Fruit fly (Drosophila melanogaster) whole organism, adult: ENCODE data around the gene Cp19.

Experiments
- CG11617 ChIP-seq: fragments of 200-800 bp; sonication (Bioruptor generic); optimal IDR thresholded peaks from 2 replicates; lab custom pipeline; 2017; ENCODE audit warnings: mild to moderate bottlenecking, missing biosample characterization, missing genetic modification reagents, missing genetic modification characterization
- CG12768 ChIP-seq: fragments of 200-800 bp; sonication (Bioruptor generic); optimal IDR thresholded peaks from 2 replicates; lab custom pipeline; 2017; ENCODE audit warnings: missing biosample characterization, missing genetic modification characterization, mild to moderate bottlenecking, moderate library complexity, missing genetic modification reagents
- CG14711 ChIP-seq: fragments of 200-800 bp; sonication (Bioruptor generic); optimal IDR thresholded peaks from 2 replicates; lab custom pipeline; 2018; ENCODE audit warnings: missing biosample characterization, mild to moderate bottlenecking, missing genetic modification characterization, moderate library complexity
- CG1620 ChIP-seq: fragments of 200-800 bp; sonication (Bioruptor generic); optimal IDR thresholded peaks from 2 replicates; lab custom pipeline; 2016; ENCODE audit warnings: missing biosample characterization, missing genetic modification characterization
- CG33017 ChIP-seq: fragments of 200-800 bp; sonication (Bioruptor generic); optimal IDR thresholded peaks from 2 replicates; lab custom pipeline; 2018; ENCODE audit warnings: missing biosample characterization, mild to moderate bottlenecking, missing genetic modification characterization, moderate library complexity
- CG5204 ChIP-seq: fragments of 200-800 bp; sonication (Bioruptor generic); optimal IDR thresholded peaks from 2 replicates; lab custom pipeline; 2016; ENCODE audit warnings: missing biosample characterization, missing genetic modification characterization
- CG7045 ChIP-seq: fragments of 200-800 bp; sonication (Bioruptor generic); optimal IDR thresholded peaks from 2 replicates; lab custom pipeline; 2017; ENCODE audit warnings: missing biosample characterization, mild to moderate bottlenecking, missing genetic modification characterization
- CG7101 ChIP-seq: fragments of 200-800 bp; sonication (Bioruptor generic); optimal IDR thresholded peaks from 2 replicates; lab custom pipeline; 2018; ENCODE audit warnings: missing biosample characterization, mild to moderate bottlenecking, missing genetic modification characterization, moderate library complexity
- Clk ChIP-seq: fragments of 200-800 bp; sonication (Bioruptor generic); optimal IDR thresholded peaks from 2 replicates; lab custom pipeline; 2017; ENCODE audit warnings: missing biosample characterization, missing genetic modification characterization
- Crg-1 ChIP-seq: fragments of 200-800 bp; sonication (Bioruptor generic); optimal IDR thresholded peaks from 2 replicates; lab custom pipeline; 2016; ENCODE audit warnings: missing biosample characterization, missing genetic modification characterization
- Hr96 ChIP-seq: fragments of 200-800 bp; sonication (Bioruptor generic); optimal IDR thresholded peaks from 2 replicates; lab custom pipeline; 2016; ENCODE audit warnings: missing biosample characterization, missing genetic modification characterization
- Mnt ChIP-seq: fragments of 200-800 bp; sonication (Bioruptor generic); optimal IDR thresholded peaks from 2 replicates; lab custom pipeline; 2016; ENCODE audit warnings: missing biosample characterization, mild to moderate bottlenecking, missing genetic modification characterization
- bab1 ChIP-seq: fragments of 200-800 bp; sonication (Bioruptor generic); optimal IDR thresholded peaks from 3 replicates; lab custom pipeline; 2019; ENCODE audit warnings: missing biosample characterization, mild to moderate bottlenecking, missing genetic modification characterization, moderate library complexity
- cic ChIP-seq: fragments of 200-800 bp; sonication (Bioruptor generic); optimal IDR thresholded peaks from 2 replicates; lab custom pipeline; 2017; ENCODE audit warnings: missing biosample characterization, mild to moderate bottlenecking, missing genetic modification characterization, moderate library complexity
- cnc ChIP-seq, 2 experiments: fragments of >200 bp; optimal IDR thresholded peaks; 2 replicates each; lab custom pipeline; 2017
- kay ChIP-seq: fragments of 200-800 bp; sonication (Bioruptor generic); peaks from one replicate; lab custom pipeline; 2016; ENCODE audit warnings: missing biosample characterization, missing genetic modification characterization, borderline replicate concordance
- ovo ChIP-seq: fragments of 200-800 bp; sonication (Bioruptor generic); optimal IDR thresholded peaks from 2 replicates; lab custom pipeline; 2016; ENCODE audit warnings: missing biosample characterization, missing genetic modification characterization
- pad ChIP-seq: fragments of 200-800 bp; sonication (Bioruptor generic); optimal IDR thresholded peaks from 3 replicates; lab custom pipeline; 2017; ENCODE audit warnings: missing biosample characterization, missing genetic modification characterization, mild to moderate bottlenecking, moderate library complexity, missing genetic modification reagents
- tj ChIP-seq: fragments of 200-800 bp; sonication (Bioruptor generic); optimal IDR thresholded peaks from 3 replicates; lab custom pipeline; 2017; ENCODE audit warnings: missing biosample characterization, mild to moderate bottlenecking, missing genetic modification characterization, moderate library complexity
- toe ChIP-seq: fragments of 200-800 bp; sonication (Bioruptor generic); optimal IDR thresholded peaks from 2 replicates; lab custom pipeline; 2016; ENCODE audit warnings: missing biosample characterization, missing genetic modification characterization

Cp19 gene

dm6 chr3L:8695959-8696358, 33.7 kb upstream of the Cp19 start:
- TF ChIP-seq toe (GFP tag; lab: Kevin White, UChicago) (no peak), tj (peak; percentile 57)

dm6 chr3L:8696487-8696954, 33.1 kb upstream of the Cp19 start:
- TF ChIP-seq Hr96 (peak; percentile 42), toe (GFP tag; lab: Kevin White, UChicago) (no peak), CG14711 (peak; percentile 45), Clk (GFP tag; lab: Kevin White, UChicago) (peak; percentile 27), CG5204 (GFP tag; lab: Kevin White, UChicago) (peak; percentile 51), ovo (GFP tag; lab: Kevin White, UChicago) (peak; percentile 91), Crg-1 (GFP tag; lab: Kevin White, UChicago) (peak; percentile 88), tj (peak; percentile 45), cnc (optimal IDR thresholded peaks at IDR 0.05; lab: Kevin White, UChicago) (no peak), pad (GFP tag; lab: Kevin White, UChicago) (peak; percentile 59), CG11617 (peak; percentile 78), kay (no peak), Mnt (peak; percentile 86), CG7101 (tag; lab: Kevin White, UChicago) (peak; percentile 66), CG33017 (tag; lab: Kevin White, UChicago) (peak; percentile 23), cic (GFP tag; lab: Kevin White, UChicago) (peak; percentile 95), CG7045 (peak; percentile 83), bab1 (GFP tag; lab: Kevin White, UChicago) (peak; percentile 93), CG12768 (GFP tag; lab: Kevin White, UChicago) (peak; percentile 91), CG1620 (GFP tag; lab: Kevin White, UChicago) (peak; percentile 67)

- TF ChIP-seq bab1 (GFP tag; lab: Kevin White, UChicago): peak; percentile 71
- TF ChIP-seq CG11617: no peak
- no peak for TF ChIP-seq CG1620 (GFP tag; lab: Kevin White, UChicago)
- TF ChIP-seq CG12768 (GFP tag; lab: Kevin White, UChicago): peak; percentile 77
These were observed 31.8 kb upstream of the Cp19 start for dm6 chr3L:8697862-8698261.

DNA sequence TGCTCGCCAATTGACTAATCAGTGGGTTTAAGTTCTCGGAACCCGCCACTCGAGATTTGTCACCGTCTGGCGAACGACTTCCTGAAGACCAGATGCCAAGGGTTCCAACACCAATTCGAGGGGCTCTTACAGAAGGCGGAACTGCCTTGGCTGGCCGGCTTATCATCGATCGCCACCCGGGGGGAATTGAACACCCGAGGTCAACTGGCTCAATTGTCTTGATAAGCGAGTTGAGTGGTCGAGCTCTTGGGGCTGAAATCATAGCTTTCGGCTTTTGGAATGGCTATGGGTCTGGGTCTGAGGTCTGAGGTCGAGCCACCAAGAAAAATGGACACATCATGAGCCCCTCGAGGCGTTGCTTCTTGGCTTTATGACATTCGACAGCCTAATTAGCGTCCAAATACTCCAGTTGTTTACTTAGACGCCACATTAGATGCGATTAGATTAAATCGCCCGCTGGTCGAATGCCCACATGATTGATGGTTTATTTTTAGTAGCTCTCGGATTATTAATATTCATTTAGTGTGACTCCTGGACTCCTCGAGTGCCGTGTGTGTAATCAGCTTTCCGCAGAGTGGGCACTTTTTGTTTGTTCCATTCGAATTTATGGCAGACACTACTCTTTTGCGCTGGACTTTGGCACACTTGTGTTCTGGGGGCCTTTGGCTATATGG, 31.0 kb upstream of the Cp19 start:
- TF ChIP-seq pad (GFP tag; lab: Kevin White, UChicago) (no peak), Clk (GFP tag; lab: Kevin White, UChicago) (no peak), Hr96 (no peak), CG7101 (tag; lab: Kevin White, UChicago) (no peak), CG5204 (GFP tag; lab: Kevin White, UChicago) (no peak), kay (peak; percentile 17), ovo (GFP tag; lab: Kevin White, UChicago) (no peak), cic (GFP tag; lab: Kevin White, UChicago) (peak; percentile 80), CG14711 (no peak), CG7045 (no peak), Crg-1 (GFP tag; lab: Kevin White, UChicago) (no peak), Mnt (no peak), CG1620 (GFP tag; lab: Kevin White, UChicago) (no peak), toe (GFP tag; lab: Kevin White, UChicago) (no peak), tj (peak; percentile 59), CG11617 (no peak), bab1 (GFP tag; lab: Kevin White, UChicago) (no peak), CG12768 (GFP tag; lab: Kevin White, UChicago) (peak; percentile 38), cnc (optimal IDR thresholded peaks at IDR 0.05; lab: Kevin White, UChicago) (no peak)

dm6 chr3L:8699612-8700011, 30.1 kb upstream of the Cp19 start:
- peak; percentile 21 for TF ChIP-seq CG5204 (GFP tag; lab: Kevin White, UChicago)
- peak; percentile 25 for TF ChIP-seq Mnt
- no peak for TF ChIP-seq toe (GFP tag; lab: Kevin White, UChicago)
- no peak for TF ChIP-seq tj
- TF ChIP-seq CG1620 (GFP tag; lab: Kevin White, UChicago): peak; percentile 6
- TF ChIP-seq kay: peak; percentile 86
- peak; percentile 16 for TF ChIP-seq pad (GFP tag; lab: Kevin White, UChicago)
- TF ChIP-seq CG14711: peak; percentile 18
- TF ChIP-seq bab1 (GFP tag; lab: Kevin White, UChicago): peak; percentile 20
- TF ChIP-seq Clk (GFP tag; lab: Kevin White, UChicago): no peak
- TF ChIP-seq Hr96: no peak
- no peak for TF ChIP-seq CG12768 (GFP tag; lab: Kevin White, UChicago)

DNA sequence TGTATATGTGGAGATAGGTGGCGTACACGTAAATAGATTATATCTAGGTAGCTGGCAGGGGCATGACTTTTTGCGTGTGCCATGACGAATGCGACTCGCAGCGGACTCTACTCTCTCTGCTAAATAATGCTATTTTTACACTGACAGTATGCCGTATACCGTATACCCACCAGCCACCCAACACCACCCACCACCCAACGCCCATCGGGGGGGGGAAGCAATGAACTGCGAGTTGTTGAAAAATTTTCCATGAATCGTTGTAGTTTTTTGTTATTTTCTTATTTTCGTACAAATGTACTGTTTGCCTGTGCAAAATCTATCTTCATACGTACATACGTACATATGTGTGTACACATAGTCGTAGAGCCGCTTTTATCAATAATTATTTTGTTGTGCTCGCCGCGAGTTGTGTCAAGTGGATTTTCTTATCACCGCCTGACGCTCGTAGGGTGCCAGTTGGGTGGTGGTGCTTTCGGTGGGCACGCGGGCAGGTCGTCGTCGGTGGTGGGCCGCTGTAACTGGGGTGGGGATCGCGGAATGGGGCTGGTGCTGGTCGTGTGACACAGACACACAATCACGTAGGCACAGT, 29.5 kb upstream of the Cp19 start:
- peak; percentile 55 for TF ChIP-seq Mnt
- no peak for TF ChIP-seq Hr96
- TF ChIP-seq ovo (GFP tag; lab: Kevin White, UChicago): no peak
- TF ChIP-seq CG14711: no peak
- TF ChIP-seq CG33017 (tag; lab: Kevin White, UChicago): no peak
- no peak for TF ChIP-seq Clk (GFP tag; lab: Kevin White, UChicago)
- TF ChIP-seq cnc (optimal IDR thresholded peaks at IDR 0.05; lab: Kevin White, UChicago): no peak
- no peak for TF ChIP-seq CG11617
- peak; percentile 86 for TF ChIP-seq kay
- TF ChIP-seq CG7045: no peak
- no peak for TF ChIP-seq CG5204 (GFP tag; lab: Kevin White, UChicago)
- peak; percentile 96 for TF ChIP-seq cic (GFP tag; lab: Kevin White, UChicago)
- TF ChIP-seq CG7101 (tag; lab: Kevin White, UChicago): no peak
- TF ChIP-seq CG1620 (GFP tag; lab: Kevin White, UChicago): no peak
- no peak for TF ChIP-seq pad (GFP tag; lab: Kevin White, UChicago)
- no peak for TF ChIP-seq Crg-1 (GFP tag; lab: Kevin White, UChicago)
- TF ChIP-seq bab1 (GFP tag; lab: Kevin White, UChicago): peak; percentile 85
- TF ChIP-seq CG12768 (GFP tag; lab: Kevin White, UChicago): no peak
- no peak for TF ChIP-seq toe (GFP tag; lab: Kevin White, UChicago)
- TF ChIP-seq tj: no peak
